Fruit fly (Drosophila melanogaster) whole organism, embryonic: Measurements from ENCODE around the gene ben.

Experiments
- CG15479 ChIP-seq: fragments of 200-800 bp; sonication (Bioruptor generic); optimal IDR thresholded peaks from 3 replicates; lab custom pipeline; 2019; ENCODE audit warnings: missing biosample characterization, mild to moderate bottlenecking, missing genetic modification characterization, moderate library complexity
- CG31365 ChIP-seq: fragments of 200-800 bp; sonication (Bioruptor generic); optimal IDR thresholded peaks from 2 replicates; lab custom pipeline; 2018; ENCODE audit warnings: missing biosample characterization, mild to moderate bottlenecking, missing genetic modification characterization
- CG4424 ChIP-seq: fragments of 200-800 bp; sonication (Bioruptor generic); optimal IDR thresholded peaks from 3 replicates; lab custom pipeline; 2016; ENCODE audit warnings: missing biosample characterization, missing genetic modification characterization
- CG8478 ChIP-seq: fragments of >200 bp; optimal IDR thresholded peaks from 2 replicates; lab custom pipeline; 2018
- CoRest ChIP-seq: fragments of 200-800 bp; sonication (Bioruptor generic); optimal IDR thresholded peaks from 3 replicates; lab custom pipeline; 2018; ENCODE audit warnings: missing biosample characterization, mild to moderate bottlenecking, missing genetic modification characterization, moderate library complexity
- pan ChIP-seq, 4 experiments: fragments of >200 bp in 3 of 4; fragments of 200-800 bp in 1 of 4; sonication (Bioruptor generic) in 1 of 4; optimal IDR thresholded peaks in 3 of 4; IDR thresholded peaks in 1 of 4; 2 replicates each; pipeline versions ENCODE4 v1.3.6 to Lab custom; 2017 to 2022; ENCODE audit warnings: missing biosample characterization in 2 of 4, missing genetic modification characterization in 2 of 4, mixed read lengths in 1 of 4
- run ChIP-seq: fragments of 200-800 bp; sonication (Bioruptor generic); optimal IDR thresholded peaks from 3 replicates; lab custom pipeline; 2018; ENCODE audit warnings: missing biosample characterization, mild to moderate bottlenecking, missing genetic modification characterization
- sens ChIP-seq: fragments of 200-800 bp; sonication (Bioruptor generic); peaks from one replicate; lab custom pipeline; 2016; ENCODE audit warnings: missing biosample characterization, missing genetic modification characterization

DNA sequence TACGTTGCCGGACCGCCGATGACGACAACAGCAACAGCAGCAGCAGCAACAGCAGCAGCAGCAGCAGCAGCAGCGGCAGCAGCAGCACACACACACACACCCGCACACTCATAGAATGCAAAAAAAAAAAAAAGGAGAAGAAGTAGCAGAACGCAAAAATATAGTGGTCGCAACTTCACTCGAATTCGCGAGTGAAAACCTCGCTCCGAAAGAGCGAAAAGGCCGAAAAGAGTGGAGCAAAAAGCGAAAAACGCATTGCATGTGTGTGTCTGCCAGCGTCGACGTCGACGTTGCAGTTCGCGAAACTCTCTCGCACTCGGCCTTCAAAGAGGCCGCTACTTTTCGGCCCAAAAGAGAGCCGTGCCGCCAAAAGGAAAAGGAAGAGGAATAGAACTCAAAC, 7.3 kb upstream of the ben start:
- TF ChIP-seq sens (no peak), CoRest (tag; lab: Kevin White, UChicago) (no peak), CG31365 (tag; lab: Kevin White, UChicago) (no peak), CG8478 (lab: Kevin White, UChicago) (no peak), CG15479 (GFP tag; lab: Kevin White, UChicago) (no peak), run (no peak), CG4424 (no peak), pan (optimal IDR thresholded peaks at IDR 0.05; lab: Kevin White, UChicago) (no peak), pan (GFP tag; optimal IDR thresholded peaks at IDR 0.05 in 1 of 2, IDR thresholded peaks at IDR 0.05 in 1 of 2) (no peak)
